Worm (Caenorhabditis elegans): ENCODE measurements around the gene C14B9.3.

- TF ChIP-seq him-1 (tag; optimal IDR thresholded peaks at IDR 0.05) = peak; percentile 63
- TF ChIP-seq W03F9.2 (tag; optimal IDR thresholded peaks at IDR 0.05) = peak; percentile 63
These were observed 36.0 kb downstream of the C14B9.3 start, which contains the start of the genes C14B9.8 and mrpl-18 for ce11 chrIII:8144574-8145065.
